Fruit fly (Drosophila melanogaster) whole organism: ENCODE measurements around the gene FER.
A peak's percentile ranks its signal among the peaks of the same experiment; 100 is the strongest.

Experiments
- CG8478 ChIP-seq: fragments of >200 bp; optimal IDR thresholded peaks from 2 replicates; lab custom pipeline; 2018; ENCODE audit warnings: inconsistent platforms
- Dll ChIP-seq: fragments of >200 bp; optimal IDR thresholded peaks from 2 replicates; lab custom pipeline; 2017
- EcR ChIP-seq, 2 experiments: fragments of >200 bp; optimal IDR thresholded peaks; 2 replicates each; lab custom pipeline; 2017; ENCODE audit warnings: missing biosample characterization in 2 of 2, missing genetic modification characterization in 2 of 2, missing genetic modification reagents in 2 of 2
- pan ChIP-seq: fragments of >200 bp; optimal IDR thresholded peaks from 2 replicates; lab custom pipeline; 2017
- psq ChIP-seq: fragments of >200 bp; optimal IDR thresholded peaks from 2 replicates; lab custom pipeline; 2017
- usp ChIP-seq: fragments of >200 bp; optimal IDR thresholded peaks from 2 replicates; lab custom pipeline; 2017; ENCODE audit warnings: missing biosample characterization, missing genetic modification characterization, mixed read lengths

The FER gene

DNA sequence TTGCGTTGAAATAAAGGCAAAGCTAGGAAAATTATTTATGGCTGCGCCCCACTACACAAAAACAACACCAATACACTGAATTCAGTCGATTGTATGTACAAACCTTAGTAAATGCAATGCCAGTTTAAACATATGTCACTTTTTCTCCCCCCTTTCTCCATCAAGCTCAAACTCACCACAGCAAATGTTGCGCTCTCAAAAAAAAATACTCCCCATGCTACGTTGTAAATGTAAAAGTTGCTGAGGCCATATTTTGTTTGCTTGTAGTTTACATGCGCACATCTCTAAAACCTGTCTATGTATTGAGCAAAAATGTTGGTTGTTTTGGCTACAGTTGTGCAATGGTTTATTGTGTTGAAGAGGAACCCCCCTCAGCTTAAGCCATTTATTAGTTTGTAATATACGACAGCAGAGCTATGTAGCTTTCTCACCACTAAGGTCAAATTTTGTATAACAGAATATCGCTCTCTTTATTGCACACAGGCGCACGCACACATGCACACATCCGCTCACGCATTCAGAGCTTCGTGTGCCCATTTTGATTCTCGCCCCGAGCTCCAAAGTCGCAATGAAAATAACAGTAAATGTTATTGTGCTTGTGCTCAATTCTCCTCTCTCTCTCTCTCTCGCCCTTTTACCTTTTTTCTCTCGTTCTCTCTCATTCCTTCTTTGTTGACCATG lies 41.6 kb downstream of the FER start:
- TF ChIP-seq usp (GFP tag; lab: Kevin White, UChicago) (no peak), Dll (lab: Kevin White, UChicago) (no peak), CG8478 (lab: Kevin White, UChicago) (no peak), psq (lab: Kevin White, UChicago) (no peak), pan (lab: Kevin White, UChicago) (no peak), EcR (GFP tag; optimal IDR thresholded peaks at IDR 0.05; lab: Kevin White, UChicago) (no peak)

DNA sequence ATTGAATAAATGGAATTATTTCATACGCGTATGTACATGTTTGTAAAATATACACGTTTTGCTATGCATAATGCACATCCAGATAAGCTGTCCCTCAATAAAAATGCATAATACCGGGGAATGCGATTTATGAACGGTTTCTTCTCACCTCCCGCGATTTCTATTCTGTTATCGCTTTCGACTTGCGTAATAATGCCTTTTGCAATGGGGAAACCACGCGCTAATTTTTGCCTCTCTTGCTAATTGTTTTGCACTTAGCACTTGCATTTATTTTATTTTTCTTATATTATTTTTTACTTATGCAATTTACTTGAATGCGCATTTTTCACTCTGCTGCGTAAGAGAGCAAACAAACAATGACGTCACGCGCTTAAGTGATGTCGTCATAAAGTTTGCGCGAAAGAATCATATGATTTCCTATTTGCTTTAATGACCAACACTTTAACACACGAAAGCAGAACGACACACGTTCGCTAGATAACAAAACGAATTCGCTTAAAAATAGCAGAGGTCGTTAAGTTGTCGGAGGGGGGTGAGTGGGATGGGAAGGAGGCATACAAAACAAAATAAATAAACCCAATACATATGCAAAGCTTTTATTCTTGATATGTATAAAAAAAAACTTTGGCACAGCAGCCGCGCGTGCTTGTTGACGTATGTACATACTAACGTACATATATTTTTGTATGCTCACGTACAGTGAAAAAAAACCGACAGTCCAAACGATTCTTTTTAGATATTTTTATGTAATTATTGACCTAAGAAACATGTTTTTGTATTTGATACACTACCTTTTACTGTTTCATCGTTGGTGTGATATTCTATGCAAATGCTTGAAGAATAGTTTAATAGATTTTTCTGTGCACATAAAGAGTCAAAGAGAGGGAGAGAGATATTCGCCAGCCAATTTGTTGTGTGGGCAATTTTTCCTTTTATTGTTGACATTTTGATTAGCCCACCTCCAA lies 42.6 kb downstream of the FER start:
- TF ChIP-seq psq (lab: Kevin White, UChicago) (no peak), EcR (GFP tag; optimal IDR thresholded peaks at IDR 0.05; lab: Kevin White, UChicago) (no peak), pan (lab: Kevin White, UChicago) (no peak), Dll (lab: Kevin White, UChicago) (no peak)

DNA sequence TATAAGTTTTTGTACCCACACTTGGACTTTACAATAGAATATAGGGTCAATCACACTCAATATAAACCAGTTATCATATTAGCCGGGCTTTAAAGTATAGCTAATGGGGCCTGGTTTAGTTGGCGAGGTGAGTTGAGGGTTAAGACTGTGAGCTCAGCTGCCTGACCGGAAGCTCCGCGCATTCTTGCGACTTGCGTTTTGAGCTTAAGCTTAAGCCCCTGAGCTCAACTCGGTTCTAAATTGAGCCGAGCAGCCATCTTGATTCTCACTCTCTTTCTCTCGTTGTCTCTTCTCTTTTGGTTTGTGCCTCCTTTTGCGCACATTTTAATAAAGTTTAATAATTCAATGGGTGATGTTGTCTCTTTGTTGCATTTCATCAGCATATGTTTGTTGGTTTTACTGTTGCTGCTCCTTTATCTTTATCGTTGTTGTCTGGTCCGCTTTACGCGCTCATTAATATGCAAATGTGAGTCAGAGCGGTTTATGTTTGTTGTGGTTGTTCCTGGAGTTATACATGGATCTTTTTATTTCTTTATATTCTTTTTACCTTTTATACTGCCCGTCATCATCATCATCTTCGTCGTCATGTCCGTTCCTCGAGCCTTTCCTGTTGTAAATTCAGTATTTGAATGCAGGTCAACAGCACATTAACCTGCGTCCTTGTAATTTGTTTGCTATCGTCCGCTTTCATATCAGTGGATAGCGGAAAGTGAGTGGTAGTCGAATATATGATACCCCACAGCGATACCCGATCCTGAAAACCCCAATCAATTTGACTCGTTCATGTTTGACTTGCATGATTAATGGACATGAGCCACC lies 43.6 kb downstream of the FER start:
- peak; percentile 28 for TF ChIP-seq pan (lab: Kevin White, UChicago)
- TF ChIP-seq Dll (lab: Kevin White, UChicago): no peak

DNA sequence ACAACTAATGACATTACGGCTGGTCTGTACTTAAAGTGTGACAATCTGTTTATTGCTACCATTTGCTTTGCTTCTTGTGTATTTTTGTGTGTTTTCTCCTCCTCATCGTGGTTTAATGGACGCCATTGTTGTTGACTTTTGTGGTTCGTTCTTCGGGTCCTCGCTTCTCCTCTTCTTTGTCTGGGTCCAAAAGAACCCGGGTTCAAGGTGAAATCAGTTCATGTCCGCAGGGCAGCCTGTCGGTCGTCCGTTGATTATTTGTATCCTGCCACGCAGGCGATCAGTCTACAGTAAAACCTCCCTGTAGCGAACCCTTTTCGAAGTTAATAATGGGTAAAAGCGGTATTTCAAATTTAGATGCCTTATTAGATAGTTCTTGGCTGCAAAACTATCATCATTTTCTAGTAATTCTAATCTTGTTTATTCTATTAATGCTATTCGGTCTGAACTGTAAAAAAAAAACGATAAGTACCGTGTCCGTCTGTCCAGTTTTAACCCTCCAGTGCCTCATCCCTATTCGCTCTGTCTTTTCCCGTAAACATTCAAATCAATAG lies 45.0 kb downstream of the FER start:
- TF ChIP-seq usp (GFP tag; lab: Kevin White, UChicago) (no peak), EcR (GFP tag; optimal IDR thresholded peaks at IDR 0.05; lab: Kevin White, UChicago) (no peak), Dll (lab: Kevin White, UChicago) (no peak), pan (lab: Kevin White, UChicago) (no peak), CG8478 (lab: Kevin White, UChicago) (no peak), psq (lab: Kevin White, UChicago) (no peak)

DNA sequence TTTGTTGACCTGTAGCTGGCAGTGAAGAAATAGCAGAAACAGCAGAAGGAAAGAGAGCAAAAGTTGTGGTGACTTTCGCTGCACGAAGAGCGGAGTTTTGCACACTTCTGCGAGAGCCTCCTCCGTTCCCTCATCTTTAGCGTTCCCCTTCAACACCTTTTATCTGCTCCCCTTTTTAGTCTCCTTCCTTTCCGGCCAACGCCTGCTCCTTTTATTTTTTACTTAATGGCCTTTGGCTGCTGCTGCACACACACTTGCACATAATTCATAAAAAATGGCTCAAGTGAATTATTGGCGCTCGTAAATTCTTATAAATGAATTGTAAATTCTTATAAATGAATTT lies 46.0 kb downstream of the FER start:
- TF ChIP-seq pan (lab: Kevin White, UChicago) (no peak), usp (GFP tag; lab: Kevin White, UChicago) (no peak), EcR (GFP tag; optimal IDR thresholded peaks at IDR 0.05; lab: Kevin White, UChicago) (no peak), psq (lab: Kevin White, UChicago) (no peak), CG8478 (lab: Kevin White, UChicago) (no peak)

DNA sequence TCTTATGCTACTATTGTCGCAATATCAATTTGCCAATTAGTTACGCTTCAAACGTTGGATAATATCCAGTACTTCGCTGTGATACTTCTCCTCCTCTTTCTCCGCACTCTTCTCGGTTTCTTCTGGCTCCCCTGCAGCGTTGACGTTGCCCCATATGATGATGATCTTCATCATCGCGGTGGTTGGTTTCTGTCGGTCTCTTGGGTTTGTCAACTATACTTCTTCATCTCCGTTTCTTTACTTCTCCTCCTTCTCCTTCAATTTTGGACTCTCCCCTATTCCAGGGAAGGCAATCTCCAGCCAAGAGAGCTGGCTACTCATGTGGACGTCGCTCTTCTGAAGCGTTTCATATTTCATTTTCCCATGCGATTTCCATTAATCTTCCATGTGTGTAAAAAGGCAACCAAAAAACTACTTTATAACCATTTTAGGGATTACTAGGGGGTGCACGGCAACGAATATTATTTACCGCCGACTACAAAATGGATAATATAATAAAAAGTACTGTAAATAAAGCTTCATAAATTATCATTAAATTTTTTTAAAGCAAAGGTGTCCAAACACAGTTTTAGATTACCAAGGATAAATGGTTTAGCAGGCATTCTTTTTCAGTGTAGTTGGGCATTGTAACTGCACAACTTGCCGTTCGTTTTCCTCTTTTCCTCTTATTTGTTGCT lies 46.5 kb downstream of the FER start:
- TF ChIP-seq Dll (lab: Kevin White, UChicago) (no peak), CG8478 (lab: Kevin White, UChicago) (no peak), pan (lab: Kevin White, UChicago) (no peak), EcR (GFP tag; optimal IDR thresholded peaks at IDR 0.05; lab: Kevin White, UChicago) (no peak), usp (GFP tag; lab: Kevin White, UChicago) (no peak), psq (lab: Kevin White, UChicago) (no peak)

DNA sequence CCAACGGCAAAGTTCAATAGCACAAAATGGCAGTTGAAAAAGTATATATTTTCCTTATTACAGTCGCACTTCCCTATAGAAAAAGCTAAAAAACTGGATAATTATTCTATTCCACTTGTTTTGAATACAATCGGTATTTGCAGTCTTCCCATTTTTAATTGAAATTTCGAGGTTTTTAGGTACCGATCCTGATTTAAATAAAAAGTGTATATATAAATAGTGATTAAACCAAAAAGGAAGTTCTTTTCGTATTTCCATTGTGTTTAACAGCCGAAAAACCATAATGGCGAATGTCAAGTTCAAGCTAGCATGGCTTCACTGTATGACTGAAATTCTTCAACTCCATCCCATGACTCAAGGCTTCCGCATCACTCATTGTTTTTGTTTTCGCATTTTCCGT lies 47.8 kb downstream of the FER start:
- TF ChIP-seq pan (lab: Kevin White, UChicago) (no peak), CG8478 (lab: Kevin White, UChicago) (no peak), EcR (GFP tag; optimal IDR thresholded peaks at IDR 0.05; lab: Kevin White, UChicago) (no peak), Dll (lab: Kevin White, UChicago) (no peak), psq (lab: Kevin White, UChicago) (no peak), usp (GFP tag; lab: Kevin White, UChicago) (no peak)

DNA sequence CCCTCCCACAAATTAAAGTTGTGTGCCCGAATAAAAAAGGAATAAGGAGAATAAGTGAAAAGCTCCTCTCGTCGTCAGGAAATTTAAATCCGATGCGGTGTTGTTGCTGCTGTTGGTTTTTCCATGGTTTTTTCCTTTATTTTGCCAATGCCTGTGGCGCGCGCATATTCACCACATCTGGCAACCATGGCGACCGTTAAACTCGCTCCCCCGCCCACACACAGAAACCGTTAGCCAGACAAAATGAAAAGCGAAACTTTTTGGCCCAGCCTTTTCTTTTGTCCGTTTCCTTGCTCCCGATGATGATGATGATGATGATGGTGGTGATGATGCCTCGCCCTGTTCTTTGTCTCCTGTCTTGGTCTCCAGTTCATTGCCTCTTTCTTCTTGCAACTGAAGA lies 48.4 kb downstream of the FER start:
- TF ChIP-seq usp (GFP tag; lab: Kevin White, UChicago) (no peak), EcR (GFP tag; optimal IDR thresholded peaks at IDR 0.05; lab: Kevin White, UChicago) (peak in 1 of 2 experiments; percentile 4), psq (lab: Kevin White, UChicago) (no peak), CG8478 (lab: Kevin White, UChicago) (no peak), Dll (lab: Kevin White, UChicago) (no peak), pan (lab: Kevin White, UChicago) (no peak)

DNA sequence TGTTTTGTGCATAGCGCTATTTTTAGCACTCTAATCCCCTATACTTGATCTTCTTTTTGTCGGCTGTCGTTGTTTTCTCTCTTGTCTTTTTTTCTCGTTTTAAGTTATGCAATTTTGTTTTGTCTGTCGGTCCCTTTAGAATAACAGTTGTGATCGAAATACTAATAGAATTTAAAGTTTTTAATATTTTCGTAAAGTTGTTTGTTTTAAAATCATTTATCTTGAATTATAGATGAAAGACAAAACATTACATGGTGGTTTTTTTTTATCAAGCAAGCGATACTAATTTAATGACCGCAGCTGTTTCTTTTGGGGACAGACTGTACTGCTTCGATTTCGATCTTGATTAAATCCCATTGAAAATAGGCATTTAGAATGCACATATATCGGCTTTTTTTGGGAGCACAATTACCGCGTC lies 49.5 kb downstream of the FER start:
- no peak for TF ChIP-seq psq (lab: Kevin White, UChicago)
- TF ChIP-seq EcR (GFP tag; optimal IDR thresholded peaks at IDR 0.05; lab: Kevin White, UChicago): no peak
- no peak for TF ChIP-seq usp (GFP tag; lab: Kevin White, UChicago)
- TF ChIP-seq pan (lab: Kevin White, UChicago): no peak
- TF ChIP-seq Dll (lab: Kevin White, UChicago): no peak
- no peak for TF ChIP-seq CG8478 (lab: Kevin White, UChicago)

DNA sequence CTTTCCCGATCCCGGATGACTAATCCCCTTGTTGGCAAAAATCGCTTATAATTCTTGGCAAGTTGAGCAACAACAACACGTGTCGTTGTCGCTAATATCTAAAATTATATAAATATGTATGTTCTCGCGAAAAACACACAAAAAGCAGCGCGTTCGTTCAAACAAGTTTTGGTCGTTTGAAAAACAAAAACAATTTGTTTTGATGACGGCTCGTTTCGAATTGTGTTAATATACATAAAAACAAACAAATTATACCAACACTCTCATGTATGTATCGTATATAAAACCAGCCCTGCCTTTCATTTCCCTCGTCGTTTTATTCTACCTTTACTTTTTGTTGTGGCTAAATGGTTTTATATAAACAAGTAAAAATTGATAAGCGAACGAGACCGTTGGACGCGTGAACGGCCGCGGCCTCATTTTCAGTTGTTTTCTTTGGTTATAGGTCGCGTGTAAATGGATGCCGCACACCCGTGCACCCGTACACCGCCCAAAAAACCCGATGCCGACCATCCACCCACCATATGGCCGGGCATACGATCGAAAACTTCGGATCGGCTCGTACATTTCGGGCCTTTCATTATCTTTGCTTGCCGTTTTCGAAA lies 50.1 kb downstream of the FER start:
- TF ChIP-seq EcR (GFP tag; optimal IDR thresholded peaks at IDR 0.05; lab: Kevin White, UChicago) (no peak), pan (lab: Kevin White, UChicago) (peak; percentile 20)
